Fruit fly (Drosophila melanogaster): Measurements from ENCODE around the gene Pus1.

The Pus1 gene

DNA sequence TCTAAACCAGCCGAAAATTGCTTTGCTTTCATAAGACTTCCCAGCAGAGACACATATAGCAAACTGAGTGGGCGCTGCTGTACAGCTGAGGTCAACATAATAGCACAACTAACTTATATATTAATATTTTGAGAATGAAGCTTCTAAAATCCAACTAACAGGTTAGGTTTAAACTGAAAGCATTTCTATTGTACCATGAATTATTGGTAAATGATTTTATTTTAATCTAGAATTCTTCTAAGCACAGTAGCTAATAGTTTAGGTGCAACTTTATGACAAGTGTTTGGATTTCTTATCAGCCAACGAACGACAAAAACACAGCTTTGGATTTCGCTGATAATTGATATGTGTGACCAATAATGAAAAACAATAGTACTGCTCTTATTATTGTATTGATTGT lies 37.4 kb downstream of the Pus1 start:
- peak; percentile 74 for TF ChIP-seq CG14711 (tag; optimal IDR thresholded peaks at IDR 0.05)
- TF ChIP-seq CG5204 (GFP tag; optimal IDR thresholded peaks at IDR 0.05): no peak
- TF ChIP-seq bab1 (GFP tag; optimal IDR thresholded peaks at IDR 0.05): peak; percentile 71
- peak; percentile 63 for TF ChIP-seq CG33017 (tag; optimal IDR thresholded peaks at IDR 0.05)
- TF ChIP-seq Hr96 (GFP tag; optimal IDR thresholded peaks at IDR 0.05): peak; percentile 30
- peak; percentile 35 for TF ChIP-seq cic (GFP tag; optimal IDR thresholded peaks at IDR 0.05)
- no peak for TF ChIP-seq Crg-1 (GFP tag; optimal IDR thresholded peaks at IDR 0.05)
- no peak for TF ChIP-seq tj (GFP tag; optimal IDR thresholded peaks at IDR 0.05)
- peak; percentile 63 for TF ChIP-seq CG7101 (tag; optimal IDR thresholded peaks at IDR 0.05)
- peak; percentile 44 for TF ChIP-seq pad (GFP tag; optimal IDR thresholded peaks at IDR 0.05)
- TF ChIP-seq CG7045 (GFP tag; optimal IDR thresholded peaks at IDR 0.05): peak; percentile 52

dm6 chr3R:20554300-20554699 lies 38.2 kb downstream of the Pus1 start, which contains the start of gene att-ORFB:
Gene att-ORFB (minus strand): TSS chr3R:20554400.
- TF ChIP-seq Clk (GFP tag; optimal IDR thresholded peaks at IDR 0.05) (no peak), CG1620 (GFP tag; optimal IDR thresholded peaks at IDR 0.05) (no peak), CG7101 (tag; optimal IDR thresholded peaks at IDR 0.05) (no peak)

DNA sequence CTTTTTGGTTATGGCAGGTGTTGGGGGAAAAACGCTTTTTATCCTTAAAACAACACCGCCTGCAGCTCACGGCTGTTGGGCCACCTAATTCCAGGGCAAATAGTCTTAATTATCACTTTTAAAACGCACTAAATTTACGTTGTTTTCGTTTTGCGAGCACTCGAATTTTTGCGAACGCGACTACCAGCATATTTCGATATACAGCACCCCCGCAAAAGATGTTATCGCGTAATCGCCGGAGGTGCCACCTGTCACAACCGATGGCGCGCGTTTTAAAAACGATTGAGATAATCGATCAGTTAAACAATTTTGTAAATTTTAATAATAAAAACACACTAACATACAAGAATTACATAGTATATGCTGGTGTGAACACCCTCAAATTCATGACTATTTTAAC lies 40.4 kb downstream of the Pus1 start, which contains the start of gene Stat92E:
Gene Stat92E (minus strand): TSS at position 219 of the 400 bp plus-strand sequence.
- TF ChIP-seq kay (GFP tag; ENCODE audit: borderline replicate concordance): peak; percentile 21
- no peak for TF ChIP-seq CG7045 (GFP tag; optimal IDR thresholded peaks at IDR 0.05)
- peak; percentile 24 for TF ChIP-seq tj (GFP tag; optimal IDR thresholded peaks at IDR 0.05)

DNA sequence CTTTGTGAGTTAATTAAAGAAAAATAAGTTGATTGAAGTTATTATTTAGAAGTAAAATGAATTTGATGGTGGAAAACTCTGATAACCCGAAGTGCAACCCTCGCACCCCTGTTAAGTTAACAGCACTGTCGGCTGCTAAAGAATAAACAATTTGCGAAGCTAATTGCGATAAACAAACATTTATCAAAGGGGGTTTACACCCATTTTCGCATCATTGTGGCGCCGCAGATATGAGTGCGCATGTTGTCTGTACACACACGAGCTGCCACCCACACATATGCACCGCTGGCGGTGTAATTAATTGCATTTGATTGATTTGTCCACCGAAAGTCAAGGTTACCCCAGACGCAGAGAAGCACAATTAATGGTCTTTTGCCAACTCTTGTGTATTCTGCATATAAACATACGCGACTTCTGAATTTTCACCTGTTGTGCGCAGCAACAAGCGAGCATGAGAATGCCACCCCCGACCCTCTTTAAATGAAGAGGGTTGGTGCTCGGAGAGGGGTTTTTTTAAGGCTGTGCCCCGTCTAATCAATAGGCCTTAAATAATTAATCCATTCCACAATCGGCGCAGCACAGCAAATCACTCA lies 40.9 kb downstream of the Pus1 start:
- TF ChIP-seq CG12768 (GFP tag; optimal IDR thresholded peaks at IDR 0.05) (peak; percentile 15), CG33017 (tag; optimal IDR thresholded peaks at IDR 0.05) (no peak)

dm6 chr3R:20550632-20551486 lies 41.6 kb downstream of the Pus1 start:
- TF ChIP-seq kay (GFP tag; ENCODE audit: borderline replicate concordance) (peak; percentile 73), cic (GFP tag; optimal IDR thresholded peaks at IDR 0.05) (peak; percentile 73), Crg-1 (GFP tag; optimal IDR thresholded peaks at IDR 0.05) (peak; percentile 87), CG5204 (GFP tag; optimal IDR thresholded peaks at IDR 0.05) (no peak), CG12768 (GFP tag; optimal IDR thresholded peaks at IDR 0.05) (peak; percentile 90), CG11617 (GFP tag; optimal IDR thresholded peaks at IDR 0.05) (no peak), CG7101 (tag; optimal IDR thresholded peaks at IDR 0.05) (peak; percentile 75), tj (GFP tag; optimal IDR thresholded peaks at IDR 0.05) (no peak), Hr96 (GFP tag; optimal IDR thresholded peaks at IDR 0.05) (peak; percentile 64), ovo (GFP tag; optimal IDR thresholded peaks at IDR 0.05) (peak; percentile 72), Clk (GFP tag; optimal IDR thresholded peaks at IDR 0.05) (peak; percentile 23), CG14711 (tag; optimal IDR thresholded peaks at IDR 0.05) (peak; percentile 17), pad (GFP tag; optimal IDR thresholded peaks at IDR 0.05) (peak; percentile 12), CG1620 (GFP tag; optimal IDR thresholded peaks at IDR 0.05) (no peak), Mnt (GFP tag; optimal IDR thresholded peaks at IDR 0.05) (peak; percentile 84), cnc (optimal IDR thresholded peaks at IDR 0.05) (no peak), CG33017 (tag; optimal IDR thresholded peaks at IDR 0.05) (peak; percentile 36), toe (GFP tag; optimal IDR thresholded peaks at IDR 0.05) (no peak), CG7045 (GFP tag; optimal IDR thresholded peaks at IDR 0.05) (peak; percentile 52), bab1 (GFP tag; optimal IDR thresholded peaks at IDR 0.05) (peak; percentile 36)

DNA sequence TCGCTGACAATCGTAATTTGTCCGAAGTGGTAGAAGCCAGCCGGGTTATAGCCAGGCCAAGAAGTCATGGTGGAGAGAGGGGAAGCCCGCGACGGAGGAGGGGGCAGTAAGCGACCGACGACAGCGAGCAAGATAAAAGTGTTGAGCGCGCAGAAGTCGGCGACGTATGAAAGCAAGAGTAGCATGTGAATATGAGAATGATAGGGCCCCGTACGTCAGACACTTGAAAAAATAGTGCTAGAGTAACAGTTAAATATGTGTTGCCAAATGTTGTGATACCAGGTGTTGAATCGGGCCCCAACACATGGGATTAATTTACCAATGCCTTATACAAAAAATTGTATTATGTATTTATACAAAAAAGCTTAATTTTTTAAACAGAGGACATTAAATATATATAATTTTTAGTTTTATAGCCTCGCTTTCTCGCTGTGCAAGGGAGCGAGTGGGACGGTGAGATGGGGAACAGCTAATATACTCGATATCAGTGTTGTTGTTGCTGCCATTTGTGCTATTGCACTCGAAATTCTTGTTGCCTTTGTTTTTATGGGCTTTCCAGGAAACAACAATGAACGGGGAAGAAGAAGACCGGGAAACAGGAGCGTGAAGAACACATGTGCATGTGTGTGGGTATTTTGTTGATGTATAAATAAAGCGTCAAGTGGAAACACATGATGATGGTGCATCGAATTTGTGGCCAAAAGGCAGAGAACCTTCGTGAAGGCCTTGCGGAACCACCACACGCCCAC lies 42.4 kb downstream of the Pus1 start:
- TF ChIP-seq ovo (GFP tag; optimal IDR thresholded peaks at IDR 0.05): peak; percentile 20
- TF ChIP-seq pad (GFP tag; optimal IDR thresholded peaks at IDR 0.05): peak; percentile 80
- no peak for TF ChIP-seq Crg-1 (GFP tag; optimal IDR thresholded peaks at IDR 0.05)
- TF ChIP-seq CG11617 (GFP tag; optimal IDR thresholded peaks at IDR 0.05): peak; percentile 90
- peak; percentile 44 for TF ChIP-seq Hr96 (GFP tag; optimal IDR thresholded peaks at IDR 0.05)
- TF ChIP-seq CG5204 (GFP tag; optimal IDR thresholded peaks at IDR 0.05): peak; percentile 77
- peak; percentile 91 for TF ChIP-seq CG33017 (tag; optimal IDR thresholded peaks at IDR 0.05)
- no peak for TF ChIP-seq cnc (optimal IDR thresholded peaks at IDR 0.05)
- peak; percentile 77 for TF ChIP-seq Mnt (GFP tag; optimal IDR thresholded peaks at IDR 0.05)
- TF ChIP-seq tj (GFP tag; optimal IDR thresholded peaks at IDR 0.05): peak; percentile 97
- peak; percentile 86 for TF ChIP-seq CG14711 (tag; optimal IDR thresholded peaks at IDR 0.05)
- TF ChIP-seq cic (GFP tag; optimal IDR thresholded peaks at IDR 0.05): peak; percentile 75
- TF ChIP-seq CG7045 (GFP tag; optimal IDR thresholded peaks at IDR 0.05): peak; percentile 87
- TF ChIP-seq CG1620 (GFP tag; optimal IDR thresholded peaks at IDR 0.05): peak; percentile 79
- TF ChIP-seq bab1 (GFP tag; optimal IDR thresholded peaks at IDR 0.05): peak; percentile 85
- TF ChIP-seq kay (GFP tag; ENCODE audit: borderline replicate concordance): peak; percentile 65
- peak; percentile 86 for TF ChIP-seq CG7101 (tag; optimal IDR thresholded peaks at IDR 0.05)
- TF ChIP-seq Clk (GFP tag; optimal IDR thresholded peaks at IDR 0.05): peak; percentile 78
- peak; percentile 85 for TF ChIP-seq CG12768 (GFP tag; optimal IDR thresholded peaks at IDR 0.05)
- peak; percentile 63 for TF ChIP-seq toe (GFP tag; optimal IDR thresholded peaks at IDR 0.05)
